Worm (Caenorhabditis elegans) whole organism, L1 larva: ENCODE measurements around the gene Y71H2B.5.
A peak's percentile ranks its signal among the peaks of the same experiment; 100 is the strongest.

Source experiments
- C04F5.9 ChIP-seq: sonication (generic microtip); optimal IDR thresholded peaks from 2 replicates; lab custom pipeline; 2016; ENCODE audit warnings: missing genetic modification characterization, missing compliant biosample characterization
- C16A3.4 ChIP-seq: fragments of 150-350 bp; optimal IDR thresholded peaks from 2 replicates; lab custom pipeline; 2014; ENCODE audit warnings: missing biosample characterization, missing genetic modification characterization
- Y116A8C.19 ChIP-seq: sonication (generic microtip); optimal IDR thresholded peaks from 2 replicates; lab custom pipeline; 2016; ENCODE audit warnings: missing compliant biosample characterization, missing genetic modification characterization, borderline replicate concordance
- aha-1 ChIP-seq: fragments of 150-350 bp; optimal IDR thresholded peaks from 2 replicates; lab custom pipeline; 2014; ENCODE audit warnings: missing biosample characterization, missing genetic modification characterization
- ama-1 ChIP-seq: fragments of 150-350 bp; optimal IDR thresholded peaks from 2 replicates; lab custom pipeline; 2014
- blmp-1 ChIP-seq: fragments of 150-350 bp; optimal IDR thresholded peaks from 2 replicates; lab custom pipeline; 2014; ENCODE audit warnings: missing biosample characterization, missing genetic modification characterization
- ceh-63 ChIP-seq: fragments of 200-800 bp; sonication (Bioruptor generic); optimal IDR thresholded peaks from 2 replicates; lab custom pipeline; 2018; ENCODE audit warnings: mild to moderate bottlenecking, missing genetic modification characterization, missing compliant biosample characterization
- ceh-8 ChIP-seq: fragments of 200-800 bp; sonication (Bioruptor generic); optimal IDR thresholded peaks from 2 replicates; lab custom pipeline; 2018; ENCODE audit warnings: mild to moderate bottlenecking, missing genetic modification characterization, moderate library complexity, missing compliant biosample characterization
- ceh-82 ChIP-seq, 3 experiments: fragments of 150-350 bp in 1 of 3; sonication (generic microtip) in 2 of 3; optimal IDR thresholded peaks; 2 replicates each; lab custom pipeline; 2014 to 2017; ENCODE audit warnings: missing biosample characterization in 3 of 3, missing genetic modification characterization in 3 of 3
- ceh-90 ChIP-seq: sonication (generic microtip); optimal IDR thresholded peaks from 2 replicates; lab custom pipeline; 2016; ENCODE audit warnings: missing genetic modification characterization, missing compliant biosample characterization
- ces-1 ChIP-seq: fragments of 150-350 bp; optimal IDR thresholded peaks from 2 replicates; lab custom pipeline; 2014; ENCODE audit warnings: missing biosample characterization, missing genetic modification reagents, missing genetic modification characterization
- dpl-1 ChIP-seq, 3 experiments: fragments of 150-350 bp in 2 of 3; sonication (generic microtip) in 1 of 3; optimal IDR thresholded peaks; 2 replicates each; lab custom pipeline; 2014 to 2017; ENCODE audit warnings: missing biosample characterization in 3 of 3, missing genetic modification characterization in 3 of 3, missing genetic modification reagents in 3 of 3
- dsc-1 ChIP-seq: sonication (generic microtip); optimal IDR thresholded peaks from 2 replicates; lab custom pipeline; 2016; ENCODE audit warnings: mild to moderate bottlenecking, missing genetic modification characterization, missing compliant biosample characterization
- efl-1 ChIP-seq, 4 experiments: fragments of 150-350 bp; optimal IDR thresholded peaks in 3 of 4; peaks in 1 of 4; 1 replicate in 1 of 4; 2 replicates in 3 of 4; lab custom pipeline; 2014; ENCODE audit warnings: missing biosample characterization in 2 of 4, missing genetic modification characterization in 2 of 4, missing genetic modification reagents in 2 of 4
- elt-2 ChIP-seq: sonication (generic microtip); optimal IDR thresholded peaks from 2 replicates; lab custom pipeline; 2016; ENCODE audit warnings: missing genetic modification characterization, mild to moderate bottlenecking, inconsistent platforms, missing compliant biosample characterization, missing genetic modification reagents
- fkh-4 ChIP-seq: sonication (generic microtip); optimal IDR thresholded peaks from 2 replicates; lab custom pipeline; 2016; ENCODE audit warnings: missing compliant biosample characterization, missing genetic modification characterization, borderline replicate concordance
- fos-1 ChIP-seq: fragments of 150-350 bp; optimal IDR thresholded peaks from 2 replicates; lab custom pipeline; 2014; ENCODE audit warnings: missing biosample characterization, missing genetic modification characterization
- grh-1 ChIP-seq: fragments of 200-800 bp; sonication (Bioruptor generic); IDR thresholded peaks from 2 replicates; pipeline ENCODE4 v1.3.6; 2022; ENCODE audit warnings: missing genetic modification reagents, missing genetic modification characterization, missing compliant biosample characterization
- hlh-17 ChIP-seq: fragments of 200-800 bp; sonication (Bioruptor generic); optimal IDR thresholded peaks from 2 replicates; lab custom pipeline; 2018; ENCODE audit warnings: missing genetic modification characterization, mild to moderate bottlenecking, missing compliant biosample characterization, moderate library complexity, borderline replicate concordance
- irx-1 ChIP-seq: sonication (generic microtip); optimal IDR thresholded peaks from 2 replicates; lab custom pipeline; 2016; ENCODE audit warnings: missing genetic modification characterization, missing compliant biosample characterization
- lin-13 ChIP-seq: fragments of 150-350 bp; optimal IDR thresholded peaks from 2 replicates; lab custom pipeline; 2014; ENCODE audit warnings: missing biosample characterization, missing genetic modification reagents, missing genetic modification characterization
- lin-15B ChIP-seq: fragments of 150-350 bp; sonication (generic microtip); optimal IDR thresholded peaks from 3 replicates; lab custom pipeline; 2014; ENCODE audit warnings: missing biosample characterization, missing genetic modification characterization
- lin-35 ChIP-seq, 2 experiments: fragments of 150-350 bp; optimal IDR thresholded peaks; 2 replicates each; lab custom pipeline; 2014; ENCODE audit warnings: missing biosample characterization in 2 of 2, missing genetic modification characterization in 2 of 2, missing genetic modification reagents in 2 of 2
- lsy-2 ChIP-seq, 2 experiments: fragments of 150-350 bp; optimal IDR thresholded peaks; 2 replicates each; lab custom pipeline; 2014; ENCODE audit warnings: missing biosample characterization in 2 of 2, missing genetic modification characterization in 2 of 2
- mdl-1 ChIP-seq, 2 experiments: fragments of 150-350 bp; optimal IDR thresholded peaks; 2 replicates each; lab custom pipeline; 2014 to 2017; ENCODE audit warnings: missing biosample characterization in 2 of 2, missing genetic modification characterization in 2 of 2, inconsistent platforms in 1 of 2
- mep-1 ChIP-seq: fragments of 150-350 bp; optimal IDR thresholded peaks from 2 replicates; lab custom pipeline; 2014; ENCODE audit warnings: missing biosample characterization, missing genetic modification characterization
- nhr-19 ChIP-seq: fragments of 200-800 bp; sonication (Bioruptor generic); conservative IDR thresholded peaks from 2 replicates; pipeline ENCODE4 v1.3.6; 2022; ENCODE audit warnings: missing genetic modification characterization, missing compliant biosample characterization
- nhr-237 ChIP-seq: fragments of 150-350 bp; optimal IDR thresholded peaks from 2 replicates; lab custom pipeline; 2014; ENCODE audit warnings: missing biosample characterization, missing genetic modification characterization
- nhr-47 ChIP-seq: sonication (generic microtip); optimal IDR thresholded peaks from 2 replicates; lab custom pipeline; 2016; ENCODE audit warnings: mild to moderate bottlenecking, missing genetic modification characterization, moderate library complexity, missing compliant biosample characterization
- nhr-71 ChIP-seq: sonication (generic microtip); optimal IDR thresholded peaks from 2 replicates; lab custom pipeline; 2016; ENCODE audit warnings: mild to moderate bottlenecking, missing genetic modification characterization, moderate library complexity, missing compliant biosample characterization
- nhr-76 ChIP-seq: sonication (generic microtip); optimal IDR thresholded peaks from 2 replicates; lab custom pipeline; 2017; ENCODE audit warnings: missing biosample characterization, missing genetic modification characterization
- nhr-77 ChIP-seq: fragments of 150-350 bp; optimal IDR thresholded peaks from 2 replicates; lab custom pipeline; 2014; ENCODE audit warnings: missing biosample characterization, missing genetic modification characterization
- nhr-85 ChIP-seq: sonication (generic microtip); peaks from one replicate; lab custom pipeline; 2016; ENCODE audit warnings: missing genetic modification characterization, inconsistent platforms, missing compliant biosample characterization
- nhr-90 ChIP-seq: sonication (generic microtip); optimal IDR thresholded peaks from 2 replicates; lab custom pipeline; 2016; ENCODE audit warnings: mild to moderate bottlenecking, missing genetic modification characterization, missing compliant biosample characterization; ENCODE audit not compliant: poor library complexity
- pag-3 ChIP-seq: sonication (generic microtip); optimal IDR thresholded peaks from 2 replicates; lab custom pipeline; 2017; ENCODE audit warnings: missing genetic modification characterization, mild to moderate bottlenecking, missing compliant biosample characterization, antibody characterized with exemption, borderline replicate concordance; ENCODE audit not compliant: insufficient read depth
- rnt-1 ChIP-seq: sonication (generic microtip); optimal IDR thresholded peaks from 2 replicates; lab custom pipeline; 2016; ENCODE audit warnings: mild to moderate bottlenecking, missing genetic modification characterization, moderate library complexity, missing compliant biosample characterization
- skn-1 ChIP-seq: fragments of 150-350 bp; optimal IDR thresholded peaks from 2 replicates; lab custom pipeline; 2014; ENCODE audit warnings: missing biosample characterization, missing genetic modification characterization
- snu-23 ChIP-seq: sonication (generic microtip); optimal IDR thresholded peaks from 2 replicates; lab custom pipeline; 2016; ENCODE audit warnings: missing genetic modification characterization, missing compliant biosample characterization
- sptf-1 ChIP-seq: fragments of 150-350 bp; optimal IDR thresholded peaks from 2 replicates; lab custom pipeline; 2014; ENCODE audit warnings: missing biosample characterization, missing genetic modification characterization
- tlp-1 ChIP-seq: fragments of 150-350 bp; optimal IDR thresholded peaks from 2 replicates; lab custom pipeline; 2014; ENCODE audit warnings: missing biosample characterization, missing genetic modification characterization
- unc-30 ChIP-seq: sonication (generic microtip); optimal IDR thresholded peaks from 2 replicates; lab custom pipeline; 2017; ENCODE audit warnings: missing biosample characterization, missing genetic modification characterization
- unc-98 ChIP-seq: fragments of 200-800 bp; sonication (Bioruptor generic); IDR thresholded peaks from 2 replicates; pipeline ENCODE4 v1.3.6; 2022; ENCODE audit warnings: missing genetic modification characterization, missing compliant biosample characterization
- zip-4 ChIP-seq: fragments of 200-800 bp; sonication (Bioruptor generic); optimal IDR thresholded peaks from 2 replicates; lab custom pipeline; 2018; ENCODE audit warnings: mild to moderate bottlenecking, missing genetic modification characterization, moderate library complexity, missing compliant biosample characterization

Y71H2B.5 gene

ce11 chrIII:2619559-2619958, 11.7 kb downstream of the Y71H2B.5 start, which contains the start of gene ppfr-4 (continued):
- TF ChIP-seq ceh-82 (tag; optimal IDR thresholded peaks at IDR 0.05; lab: Kevin White, UChicago) (peak in 1 of 3 experiments; percentile 5), snu-23 (peak; percentile 31), dpl-1 (GFP tag; optimal IDR thresholded peaks at IDR 0.05; lab: Kevin White, UChicago) (peak; percentile 9 to 53 (median 45)), nhr-90 (tag; lab: Kevin White, UChicago) (peak; percentile 2), lin-35 (GFP tag; optimal IDR thresholded peaks at IDR 0.05; lab: Kevin White, UChicago) (peak; percentile 34 to 41), dsc-1 (peak; percentile 15), ceh-63 (no peak)

- TF ChIP-seq dsc-1 = no peak
- no peak for TF ChIP-seq rnt-1 (tag; lab: Kevin White, UChicago)
- no peak for TF ChIP-seq unc-30 (tag; lab: Kevin White, UChicago)
- no peak for TF ChIP-seq ceh-8
- no peak for TF ChIP-seq nhr-90 (tag; lab: Kevin White, UChicago)
- no peak for TF ChIP-seq C16A3.4 (tag; lab: Kevin White, UChicago)
- TF ChIP-seq lsy-2 (tag; optimal IDR thresholded peaks at IDR 0.05; lab: Kevin White, UChicago) = no peak
- no peak for TF ChIP-seq ces-1
- TF ChIP-seq lin-15B (tag; lab: Kevin White, UChicago) = no peak
Measured at ce11 chrIII:2622870-2623269, 15.1 kb downstream of the Y71H2B.5 start, which contains the start of gene Y71H2B.2. Gene Y71H2B.2 (plus strand): TSS chrIII:2623170.

- TF ChIP-seq elt-2 (tag; lab: Kevin White, UChicago) = no peak
- TF ChIP-seq nhr-237 (tag; lab: Kevin White, UChicago) = no peak
- peak; percentile 94 for TF ChIP-seq blmp-1
- TF ChIP-seq pag-3 (tag; lab: Kevin White, UChicago) = no peak
- no peak for TF ChIP-seq Y116A8C.19
Measured at ce11 chrIII:2628690-2629089, 20.9 kb downstream of the Y71H2B.5 start, which contains the start of gene acbp-8. Gene acbp-8 (plus strand): TSS chrIII:2629013.

- peak in 1 of 2 experiments; percentile 48 for TF ChIP-seq lsy-2 (tag; optimal IDR thresholded peaks at IDR 0.05; lab: Kevin White, UChicago)
- no peak for TF ChIP-seq fkh-4
- TF ChIP-seq hlh-17 (GFP tag; lab: Kevin White, UChicago) = no peak
- TF ChIP-seq nhr-19 (GFP tag; lab: Robert Waterston, UW) = no peak
- TF ChIP-seq nhr-85 (tag; lab: Kevin White, UChicago) = peak; percentile 81
- no peak for TF ChIP-seq C04F5.9 (tag; lab: Kevin White, UChicago)
- TF ChIP-seq irx-1 = no peak
- TF ChIP-seq ama-1 = no peak
- TF ChIP-seq efl-1 (optimal IDR thresholded peaks at IDR 0.05; lab: Kevin White, UChicago) = no peak
- TF ChIP-seq efl-1 (GFP tag; optimal IDR thresholded peaks at IDR 0.05 in 1 of 2; lab: Kevin White, UChicago) = no peak
- no peak for TF ChIP-seq nhr-71 (tag; lab: Kevin White, UChicago)
- no peak for TF ChIP-seq grh-1 (GFP tag; lab: Robert Waterston, UW)
- no peak for TF ChIP-seq ceh-63
- peak; percentile 93 for TF ChIP-seq blmp-1
- TF ChIP-seq tlp-1 (tag; lab: Kevin White, UChicago) = no peak
- TF ChIP-seq nhr-76 = no peak
- no peak for TF ChIP-seq ceh-90 (tag; lab: Kevin White, UChicago)
- TF ChIP-seq dsc-1 = no peak
- TF ChIP-seq sptf-1 = no peak
- TF ChIP-seq nhr-47 (tag; lab: Kevin White, UChicago) = no peak
- no peak for TF ChIP-seq zip-4 (GFP tag; lab: Kevin White, UChicago)
- no peak for TF ChIP-seq fos-1 (tag; lab: Kevin White, UChicago)
- no peak for TF ChIP-seq Y116A8C.19
- TF ChIP-seq mdl-1 (tag; optimal IDR thresholded peaks at IDR 0.05; lab: Kevin White, UChicago) = no peak
- no peak for TF ChIP-seq nhr-77
- no peak for TF ChIP-seq aha-1 (tag; lab: Kevin White, UChicago)
- peak; percentile 24 for TF ChIP-seq mep-1 (tag; lab: Kevin White, UChicago)
- TF ChIP-seq lin-13 (GFP tag; lab: Kevin White, UChicago) = no peak
- no peak for TF ChIP-seq unc-98 (GFP tag; lab: Robert Waterston, UW)
- TF ChIP-seq elt-2 (tag; lab: Kevin White, UChicago) = no peak
- TF ChIP-seq skn-1 (tag; lab: Kevin White, UChicago) = no peak
- no peak for TF ChIP-seq lin-35 (GFP tag; optimal IDR thresholded peaks at IDR 0.05; lab: Kevin White, UChicago)
- peak; percentile 16 for TF ChIP-seq snu-23
- TF ChIP-seq pag-3 (tag; lab: Kevin White, UChicago) = no peak
- no peak for TF ChIP-seq unc-30 (tag; lab: Kevin White, UChicago)
- no peak for TF ChIP-seq ceh-8
- TF ChIP-seq dpl-1 (GFP tag; optimal IDR thresholded peaks at IDR 0.05; lab: Kevin White, UChicago) = no peak
Measured at ce11 chrIII:2632819-2633398, 25.1 kb downstream of the Y71H2B.5 start.
